Worm (Caenorhabditis elegans) whole organism, L1 larva: Measurements from ENCODE around the gene cest-12.
A peak's percentile ranks its signal among the peaks of the same experiment; 100 is the strongest.

Experiments used
- C04F5.9 ChIP-seq: sonication (generic microtip); optimal IDR thresholded peaks from 2 replicates; lab custom pipeline; 2016; ENCODE audit warnings: missing genetic modification characterization, missing compliant biosample characterization
- C16A3.4 ChIP-seq: fragments of 150-350 bp; optimal IDR thresholded peaks from 2 replicates; lab custom pipeline; 2014; ENCODE audit warnings: missing biosample characterization, missing genetic modification characterization
- F16B12.6 ChIP-seq: fragments of 150-350 bp; optimal IDR thresholded peaks from 2 replicates; lab custom pipeline; 2014; ENCODE audit warnings: missing biosample characterization, missing genetic modification characterization
- aha-1 ChIP-seq: fragments of 150-350 bp; optimal IDR thresholded peaks from 2 replicates; lab custom pipeline; 2014; ENCODE audit warnings: missing biosample characterization, missing genetic modification characterization
- alr-1 ChIP-seq: fragments of 200-800 bp; sonication (Bioruptor generic); optimal IDR thresholded peaks from 2 replicates; lab custom pipeline; 2018; ENCODE audit warnings: borderline replicate concordance, mild to moderate bottlenecking, missing genetic modification characterization, missing compliant biosample characterization
- aly-2 ChIP-seq: fragments of 150-350 bp; optimal IDR thresholded peaks from 2 replicates; lab custom pipeline; 2014; ENCODE audit warnings: missing biosample characterization, missing genetic modification characterization
- ama-1 ChIP-seq: fragments of 150-350 bp; optimal IDR thresholded peaks from 2 replicates; lab custom pipeline; 2014
- blmp-1 ChIP-seq: fragments of 150-350 bp; optimal IDR thresholded peaks from 2 replicates; lab custom pipeline; 2014; ENCODE audit warnings: missing biosample characterization, missing genetic modification characterization
- ceh-82 ChIP-seq, 3 experiments: fragments of 150-350 bp in 1 of 3; sonication (generic microtip) in 2 of 3; optimal IDR thresholded peaks; 2 replicates each; lab custom pipeline; 2014 to 2017; ENCODE audit warnings: missing biosample characterization in 3 of 3, missing genetic modification characterization in 3 of 3
- ceh-88 ChIP-seq: fragments of 200-800 bp; sonication (Bioruptor generic); IDR thresholded peaks from 2 replicates; pipeline ENCODE4 v1.3.6; 2022; ENCODE audit warnings: missing genetic modification characterization, missing compliant biosample characterization
- ceh-90 ChIP-seq: sonication (generic microtip); optimal IDR thresholded peaks from 2 replicates; lab custom pipeline; 2016; ENCODE audit warnings: missing genetic modification characterization, missing compliant biosample characterization
- ces-1 ChIP-seq: fragments of 150-350 bp; optimal IDR thresholded peaks from 2 replicates; lab custom pipeline; 2014; ENCODE audit warnings: missing biosample characterization, missing genetic modification reagents, missing genetic modification characterization
- dsc-1 ChIP-seq: sonication (generic microtip); optimal IDR thresholded peaks from 2 replicates; lab custom pipeline; 2016; ENCODE audit warnings: mild to moderate bottlenecking, missing genetic modification characterization, missing compliant biosample characterization
- efl-1 ChIP-seq, 4 experiments: fragments of 150-350 bp; optimal IDR thresholded peaks in 3 of 4; peaks in 1 of 4; 1 replicate in 1 of 4; 2 replicates in 3 of 4; lab custom pipeline; 2014; ENCODE audit warnings: missing biosample characterization in 2 of 4, missing genetic modification characterization in 2 of 4, missing genetic modification reagents in 2 of 4
- egl-27 ChIP-seq, 2 experiments: fragments of 150-350 bp in 1 of 2; sonication (generic microtip); optimal IDR thresholded peaks; 3 replicates each; lab custom pipeline; 2017 to 2018; ENCODE audit warnings: missing biosample characterization in 2 of 2, missing genetic modification characterization in 2 of 2, missing genetic modification reagents in 2 of 2
- ets-5 ChIP-seq: fragments of 200-800 bp; sonication (Bioruptor generic); IDR thresholded peaks from 2 replicates; pipeline ENCODE4 v1.3.6; 2022; ENCODE audit warnings: missing genetic modification characterization, missing compliant biosample characterization
- fkh-4 ChIP-seq: sonication (generic microtip); optimal IDR thresholded peaks from 2 replicates; lab custom pipeline; 2016; ENCODE audit warnings: missing compliant biosample characterization, missing genetic modification characterization, borderline replicate concordance
- fkh-8 ChIP-seq: sonication (generic microtip); optimal IDR thresholded peaks from 2 replicates; lab custom pipeline; 2016; ENCODE audit warnings: mild to moderate bottlenecking, missing genetic modification characterization, missing compliant biosample characterization
- hlh-17 ChIP-seq: fragments of 200-800 bp; sonication (Bioruptor generic); optimal IDR thresholded peaks from 2 replicates; lab custom pipeline; 2018; ENCODE audit warnings: missing genetic modification characterization, mild to moderate bottlenecking, missing compliant biosample characterization, moderate library complexity, borderline replicate concordance
- hpl-2 ChIP-seq: fragments of 150-350 bp; optimal IDR thresholded peaks from 2 replicates; lab custom pipeline; 2014; ENCODE audit warnings: missing biosample characterization, missing genetic modification reagents, missing genetic modification characterization
- irx-1 ChIP-seq: sonication (generic microtip); optimal IDR thresholded peaks from 2 replicates; lab custom pipeline; 2016; ENCODE audit warnings: missing genetic modification characterization, missing compliant biosample characterization
- isw-1 ChIP-seq: fragments of 200-800 bp; sonication (Bioruptor generic); IDR thresholded peaks from 2 replicates; pipeline ENCODE4 v1.3.6; 2022; ENCODE audit warnings: missing genetic modification characterization, missing compliant biosample characterization
- jun-1 ChIP-seq: fragments of 150-350 bp; optimal IDR thresholded peaks from 2 replicates; lab custom pipeline; 2014; ENCODE audit warnings: missing biosample characterization, missing genetic modification reagents, missing genetic modification characterization
- lin-13 ChIP-seq: fragments of 150-350 bp; optimal IDR thresholded peaks from 2 replicates; lab custom pipeline; 2014; ENCODE audit warnings: missing biosample characterization, missing genetic modification reagents, missing genetic modification characterization
- lin-15B ChIP-seq: fragments of 150-350 bp; sonication (generic microtip); optimal IDR thresholded peaks from 3 replicates; lab custom pipeline; 2014; ENCODE audit warnings: missing biosample characterization, missing genetic modification characterization
- lsy-2 ChIP-seq, 2 experiments: fragments of 150-350 bp; optimal IDR thresholded peaks; 2 replicates each; lab custom pipeline; 2014; ENCODE audit warnings: missing biosample characterization in 2 of 2, missing genetic modification characterization in 2 of 2
- mab-9 ChIP-seq: fragments of 200-800 bp; sonication (Bioruptor generic); IDR thresholded peaks from 2 replicates; pipeline ENCODE4 v1.3.6; 2022; ENCODE audit warnings: missing genetic modification reagents, missing genetic modification characterization, missing compliant biosample characterization
- mef-2 ChIP-seq: fragments of 150-350 bp; optimal IDR thresholded peaks from 2 replicates; lab custom pipeline; 2014; ENCODE audit warnings: missing biosample characterization, missing genetic modification characterization
- mep-1 ChIP-seq: fragments of 150-350 bp; optimal IDR thresholded peaks from 2 replicates; lab custom pipeline; 2014; ENCODE audit warnings: missing biosample characterization, missing genetic modification characterization
- nhr-11 ChIP-seq: fragments of 150-350 bp; optimal IDR thresholded peaks from 2 replicates; lab custom pipeline; 2014; ENCODE audit warnings: missing biosample characterization, missing genetic modification characterization
- nhr-12 ChIP-seq: sonication (generic microtip); optimal IDR thresholded peaks from 2 replicates; lab custom pipeline; 2017; ENCODE audit warnings: missing biosample characterization, missing genetic modification characterization
- nhr-19 ChIP-seq: fragments of 200-800 bp; sonication (Bioruptor generic); conservative IDR thresholded peaks from 2 replicates; pipeline ENCODE4 v1.3.6; 2022; ENCODE audit warnings: missing genetic modification characterization, missing compliant biosample characterization
- nhr-237 ChIP-seq: fragments of 150-350 bp; optimal IDR thresholded peaks from 2 replicates; lab custom pipeline; 2014; ENCODE audit warnings: missing biosample characterization, missing genetic modification characterization
- nhr-28 ChIP-seq: fragments of 150-350 bp; optimal IDR thresholded peaks from 2 replicates; lab custom pipeline; 2014; ENCODE audit warnings: missing biosample characterization, missing genetic modification characterization
- nhr-47 ChIP-seq: sonication (generic microtip); optimal IDR thresholded peaks from 2 replicates; lab custom pipeline; 2016; ENCODE audit warnings: mild to moderate bottlenecking, missing genetic modification characterization, moderate library complexity, missing compliant biosample characterization
- nhr-71 ChIP-seq: sonication (generic microtip); optimal IDR thresholded peaks from 2 replicates; lab custom pipeline; 2016; ENCODE audit warnings: mild to moderate bottlenecking, missing genetic modification characterization, moderate library complexity, missing compliant biosample characterization
- nhr-77 ChIP-seq: fragments of 150-350 bp; optimal IDR thresholded peaks from 2 replicates; lab custom pipeline; 2014; ENCODE audit warnings: missing biosample characterization, missing genetic modification characterization
- nhr-84 ChIP-seq: sonication (generic microtip); optimal IDR thresholded peaks from 2 replicates; lab custom pipeline; 2017; ENCODE audit warnings: missing biosample characterization, missing genetic modification characterization
- nhr-85 ChIP-seq: sonication (generic microtip); peaks from one replicate; lab custom pipeline; 2016; ENCODE audit warnings: missing genetic modification characterization, inconsistent platforms, missing compliant biosample characterization
- nhr-90 ChIP-seq: sonication (generic microtip); optimal IDR thresholded peaks from 2 replicates; lab custom pipeline; 2016; ENCODE audit warnings: mild to moderate bottlenecking, missing genetic modification characterization, missing compliant biosample characterization; ENCODE audit not compliant: poor library complexity
- pag-3 ChIP-seq: sonication (generic microtip); optimal IDR thresholded peaks from 2 replicates; lab custom pipeline; 2017; ENCODE audit warnings: missing genetic modification characterization, mild to moderate bottlenecking, missing compliant biosample characterization, antibody characterized with exemption, borderline replicate concordance; ENCODE audit not compliant: insufficient read depth
- rnt-1 ChIP-seq: sonication (generic microtip); optimal IDR thresholded peaks from 2 replicates; lab custom pipeline; 2016; ENCODE audit warnings: mild to moderate bottlenecking, missing genetic modification characterization, moderate library complexity, missing compliant biosample characterization
- skn-1 ChIP-seq: fragments of 150-350 bp; optimal IDR thresholded peaks from 2 replicates; lab custom pipeline; 2014; ENCODE audit warnings: missing biosample characterization, missing genetic modification characterization
- snu-23 ChIP-seq: sonication (generic microtip); optimal IDR thresholded peaks from 2 replicates; lab custom pipeline; 2016; ENCODE audit warnings: missing genetic modification characterization, missing compliant biosample characterization
- sox-4 ChIP-seq: sonication (generic microtip); optimal IDR thresholded peaks from 2 replicates; lab custom pipeline; 2016; ENCODE audit warnings: missing genetic modification characterization, missing compliant biosample characterization
- sup-37 ChIP-seq: fragments of 200-800 bp; sonication (Bioruptor generic); optimal IDR thresholded peaks from 2 replicates; lab custom pipeline; 2018; ENCODE audit warnings: mild to moderate bottlenecking, missing genetic modification characterization, missing compliant biosample characterization
- swsn-7 ChIP-seq: sonication (generic microtip); optimal IDR thresholded peaks from 2 replicates; lab custom pipeline; 2016; ENCODE audit warnings: missing genetic modification characterization, missing compliant biosample characterization
- tbx-2 ChIP-seq: sonication (generic microtip); optimal IDR thresholded peaks from 2 replicates; lab custom pipeline; 2016; ENCODE audit warnings: missing genetic modification characterization, missing compliant biosample characterization
- unc-62 ChIP-seq: fragments of 150-350 bp; optimal IDR thresholded peaks from 2 replicates; lab custom pipeline; 2014; ENCODE audit warnings: missing biosample characterization, missing genetic modification reagents, missing genetic modification characterization
- vab-15 ChIP-seq: sonication (generic microtip); optimal IDR thresholded peaks from 2 replicates; lab custom pipeline; 2017; ENCODE audit warnings: missing genotype, mild to moderate bottlenecking, missing genetic modification characterization, missing compliant biosample characterization
- xbp-1 ChIP-seq: sonication (generic microtip); optimal IDR thresholded peaks from 2 replicates; lab custom pipeline; 2016; ENCODE audit warnings: missing genetic modification characterization, missing compliant biosample characterization
- zag-1 ChIP-seq: fragments of 150-350 bp; optimal IDR thresholded peaks from 2 replicates; lab custom pipeline; 2014; ENCODE audit warnings: missing biosample characterization, missing genetic modification characterization
- ztf-11 ChIP-seq, 2 experiments: sonication (generic microtip); optimal IDR thresholded peaks; 2 replicates each; lab custom pipeline; 2016 to 2017; ENCODE audit warnings: missing genetic modification characterization in 2 of 2, missing biosample characterization in 1 of 2, missing compliant biosample characterization in 1 of 2
- ztf-4 ChIP-seq: fragments of 150-350 bp; optimal IDR thresholded peaks from 2 replicates; lab custom pipeline; 2014; ENCODE audit warnings: missing biosample characterization, missing genetic modification characterization

cest-12 gene

ce11 chrIII:12152157-12152556 lies 44.8 kb upstream of the cest-12 start:
- no peak for TF ChIP-seq nhr-11 (tag; lab: Kevin White, UChicago)
- TF ChIP-seq pag-3 = no peak
- TF ChIP-seq nhr-28 = no peak
- TF ChIP-seq nhr-84 = no peak
- no peak for TF ChIP-seq egl-27 (tag; optimal IDR thresholded peaks at IDR 0.05; lab: Kevin White, UChicago)
- no peak for TF ChIP-seq hlh-17 (GFP tag; lab: Kevin White, UChicago)
- TF ChIP-seq skn-1 = peak; percentile 80
- TF ChIP-seq nhr-77 (tag; lab: Kevin White, UChicago) = no peak
- no peak for TF ChIP-seq nhr-12 (tag; lab: Kevin White, UChicago)
- TF ChIP-seq ces-1 = no peak
- peak; percentile 51 for TF ChIP-seq xbp-1 (tag; lab: Kevin White, UChicago)
- TF ChIP-seq sup-37 (GFP tag; lab: Kevin White, UChicago) = no peak
- peak; percentile 62 for TF ChIP-seq nhr-71 (tag; lab: Kevin White, UChicago)
- TF ChIP-seq ztf-4 (tag; lab: Kevin White, UChicago) = no peak
- TF ChIP-seq lin-13 = peak; percentile 34
- no peak for TF ChIP-seq mef-2 (tag; lab: Kevin White, UChicago)
- TF ChIP-seq swsn-7 (tag; lab: Kevin White, UChicago) = peak; percentile 37
- no peak for TF ChIP-seq unc-62 (GFP tag; lab: Kevin White, UChicago)
- peak; percentile 51 for TF ChIP-seq tbx-2 (tag; lab: Kevin White, UChicago)
- peak; percentile 27 for TF ChIP-seq fkh-8 (tag; lab: Kevin White, UChicago)
- no peak for TF ChIP-seq alr-1 (tag; lab: Kevin White, UChicago)
- no peak for TF ChIP-seq fkh-4
- TF ChIP-seq snu-23 (GFP tag; lab: Kevin White, UChicago) = peak; percentile 48
- TF ChIP-seq C04F5.9 (tag; lab: Kevin White, UChicago) = peak; percentile 26
- TF ChIP-seq ztf-11 (tag; optimal IDR thresholded peaks at IDR 0.05; lab: Kevin White, UChicago) = no peak
- no peak for TF ChIP-seq nhr-90
- peak; percentile 0 to 63 (median 22) for TF ChIP-seq ceh-82 (tag; optimal IDR thresholded peaks at IDR 0.05; lab: Kevin White, UChicago)
- peak; percentile 31 for TF ChIP-seq F16B12.6 (tag; lab: Kevin White, UChicago)
- TF ChIP-seq ets-5 (GFP tag; lab: Robert Waterston, UW) = no peak
- peak; percentile 60 for TF ChIP-seq nhr-85
- no peak for TF ChIP-seq nhr-237 (tag; lab: Kevin White, UChicago)
- TF ChIP-seq aha-1 = no peak
- TF ChIP-seq isw-1 (GFP tag; lab: Robert Waterston, UW) = peak; percentile 30
- peak; percentile 68 for TF ChIP-seq lin-15B (tag; lab: Kevin White, UChicago)
- no peak for TF ChIP-seq sox-4 (tag; lab: Kevin White, UChicago)
- TF ChIP-seq dsc-1 = peak; percentile 42
- no peak for TF ChIP-seq ceh-90 (tag; lab: Kevin White, UChicago)
- TF ChIP-seq nhr-47 (tag; lab: Kevin White, UChicago) = peak; percentile 72
- no peak for TF ChIP-seq ama-1 (lab: Kevin White, UChicago)
- peak; percentile 41 for TF ChIP-seq blmp-1 (tag; lab: Kevin White, UChicago)
- TF ChIP-seq aly-2 = peak; percentile 55
- no peak for TF ChIP-seq hpl-2 (GFP tag; lab: Kevin White, UChicago)
- TF ChIP-seq nhr-19 = peak; percentile 35; the same call in 1 of the 2 replicates
- TF ChIP-seq zag-1 (tag; lab: Kevin White, UChicago) = no peak
- no peak for TF ChIP-seq mab-9 (GFP tag; lab: Robert Waterston, UW)
- no peak for TF ChIP-seq ceh-88
- no peak for TF ChIP-seq vab-15 (tag; lab: Kevin White, UChicago)
- peak; percentile 10 for TF ChIP-seq irx-1
- peak; percentile 70 to 89 for TF ChIP-seq lsy-2 (tag; optimal IDR thresholded peaks at IDR 0.05; lab: Kevin White, UChicago)
- peak; percentile 96 to 98 for TF ChIP-seq efl-1 (optimal IDR thresholded peaks at IDR 0.05; lab: Kevin White, UChicago)
- peak; percentile 96 to 99 for TF ChIP-seq efl-1 (GFP tag; optimal IDR thresholded peaks at IDR 0.05 in 1 of 2; lab: Kevin White, UChicago)
- no peak for TF ChIP-seq jun-1 (tag; lab: Kevin White, UChicago)
- peak; percentile 59 for TF ChIP-seq rnt-1 (tag; lab: Kevin White, UChicago)
- TF ChIP-seq mep-1 (tag; lab: Kevin White, UChicago) = peak; percentile 41
- TF ChIP-seq C16A3.4 = peak; percentile 44
